Fruit fly (Drosophila melanogaster) whole organism: ENCODE results near the gene CG5056.

Experiments
- Dll ChIP-seq: fragments of >200 bp; optimal IDR thresholded peaks from 2 replicates; lab custom pipeline; 2017
- EcR ChIP-seq, 2 experiments: fragments of >200 bp; optimal IDR thresholded peaks; 2 replicates each; lab custom pipeline; 2017; ENCODE audit warnings: missing biosample characterization in 2 of 2, missing genetic modification characterization in 2 of 2, missing genetic modification reagents in 2 of 2
- usp ChIP-seq: fragments of >200 bp; optimal IDR thresholded peaks from 2 replicates; lab custom pipeline; 2017; ENCODE audit warnings: missing biosample characterization, missing genetic modification characterization, mixed read lengths

- TF ChIP-seq Dll (lab: Kevin White, UChicago) (no peak), usp (GFP tag; lab: Kevin White, UChicago) (no peak), EcR (GFP tag; optimal IDR thresholded peaks at IDR 0.05; lab: Kevin White, UChicago) (no peak)
These were observed 45.4 kb upstream of the CG5056 start for dm6 chr2L:10321036-10321583.
